Worm (Caenorhabditis elegans): ENCODE data around the gene C18A3.11.

DNA sequence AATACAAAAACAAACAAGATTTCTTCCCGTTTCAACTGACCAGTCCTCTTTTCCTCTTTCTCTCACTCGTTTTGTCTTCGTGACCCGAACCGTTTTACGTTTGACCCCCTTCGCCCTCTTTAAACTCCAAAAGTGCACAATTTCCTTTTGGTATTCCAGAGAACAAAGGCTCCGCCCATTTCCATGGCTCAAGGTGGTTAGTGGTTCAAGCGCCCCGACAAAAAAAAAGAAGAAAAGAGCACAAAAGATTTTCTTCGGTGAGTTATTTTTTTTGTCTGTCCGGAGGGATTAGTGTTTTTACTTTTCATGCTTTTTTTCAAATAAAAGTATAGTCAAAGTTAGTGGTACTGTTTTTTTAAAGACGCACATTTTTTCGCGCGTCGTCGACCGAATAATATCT, 23.3 kb upstream of the C18A3.11 start, which contains the start of gene osta-2:
- TF ChIP-seq pqm-1 (tag; optimal IDR thresholded peaks at IDR 0.05) (no peak), egl-27 (tag; optimal IDR thresholded peaks at IDR 0.05) (no peak), aha-1 (tag; optimal IDR thresholded peaks at IDR 0.05) (no peak), efl-1 (optimal IDR thresholded peaks at IDR 0.05) (no peak), efl-1 (GFP tag; optimal IDR thresholded peaks at IDR 0.05 in 1 of 2) (no peak), efl-3 (GFP tag; optimal IDR thresholded peaks at IDR 0.05) (no peak), isw-1 (GFP tag; IDR thresholded peaks at IDR 0.05) (no peak), nhr-28 (tag; optimal IDR thresholded peaks at IDR 0.05) (no peak), mdl-1 (tag; optimal IDR thresholded peaks at IDR 0.05) (no peak), lin-13 (GFP tag; optimal IDR thresholded peaks at IDR 0.05) (no peak), fkh-10 (GFP tag; optimal IDR thresholded peaks at IDR 0.05) (no peak), ztf-11 (tag; optimal IDR thresholded peaks at IDR 0.05) (no peak), ceh-63 (GFP tag; optimal IDR thresholded peaks at IDR 0.05) (no peak), snpc-4 (tag; optimal IDR thresholded peaks at IDR 0.05) (no peak)
